Fruit fly (Drosophila melanogaster) whole organism, larva: Measurements from ENCODE around the gene lok.

Experiments used
- noc ChIP-seq: fragments of 200-800 bp; sonication (Bioruptor generic); optimal IDR thresholded peaks from 3 replicates; lab custom pipeline; 2019; ENCODE audit warnings: missing biosample characterization, mild to moderate bottlenecking, missing genetic modification characterization, moderate library complexity

Gene lok

DNA sequence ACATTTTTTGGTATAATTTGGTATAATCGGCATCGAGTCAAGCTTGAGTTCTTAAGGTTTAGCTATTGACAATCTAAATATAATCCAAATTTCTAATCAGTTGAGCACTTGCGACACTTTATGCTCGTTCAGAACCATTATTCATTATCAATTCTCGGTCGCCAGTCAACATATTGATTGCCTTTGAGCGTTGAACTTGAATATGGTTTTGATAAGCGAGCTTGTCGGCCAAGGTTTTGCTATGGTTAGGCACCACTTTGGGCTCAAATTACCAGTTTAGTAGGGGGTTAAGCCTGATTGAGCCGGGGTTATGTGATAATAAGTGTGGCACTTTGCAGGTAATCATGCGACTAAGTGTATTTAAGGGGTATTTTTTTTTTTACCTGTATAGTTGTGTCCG, 13.2 kb downstream of the lok start:
- peak; percentile 22 for TF ChIP-seq noc (tag; lab: Kevin White, UChicago)

DNA sequence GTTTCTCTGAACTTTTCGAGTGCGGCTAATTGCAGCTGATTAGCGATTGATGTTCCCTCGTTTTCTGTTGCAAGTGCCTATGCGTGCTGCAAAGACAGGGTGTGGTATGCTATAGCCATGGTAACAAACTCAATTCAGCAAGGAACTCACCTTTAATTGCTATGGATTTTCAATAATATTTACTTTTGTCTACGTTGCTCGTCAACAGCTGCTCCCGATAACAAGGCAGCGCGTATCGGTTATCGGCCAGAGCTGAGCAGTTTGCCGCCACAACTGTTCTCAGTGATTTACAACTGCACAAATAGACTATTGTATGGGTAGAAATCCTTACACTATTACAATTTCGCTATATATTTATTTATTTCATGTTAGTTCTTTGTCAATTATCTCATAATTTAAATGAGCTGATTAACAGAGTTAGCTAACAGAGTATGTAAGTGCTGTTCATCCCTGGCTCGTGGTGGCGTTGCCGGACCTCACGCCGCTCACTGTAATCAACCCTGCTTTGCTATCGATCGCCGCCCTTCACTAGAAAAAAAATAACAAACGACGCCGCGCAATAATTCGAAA, 14.1 kb downstream of the lok start, which contains the start of the genes pr and neb:
Gene pr (minus strand): TSS at position 225 of the 570 bp plus-strand sequence.
Gene neb (plus strand): TSS at position 524 of the 570 bp plus-strand sequence.
- peak; percentile 35 for TF ChIP-seq noc (tag; lab: Kevin White, UChicago)

DNA sequence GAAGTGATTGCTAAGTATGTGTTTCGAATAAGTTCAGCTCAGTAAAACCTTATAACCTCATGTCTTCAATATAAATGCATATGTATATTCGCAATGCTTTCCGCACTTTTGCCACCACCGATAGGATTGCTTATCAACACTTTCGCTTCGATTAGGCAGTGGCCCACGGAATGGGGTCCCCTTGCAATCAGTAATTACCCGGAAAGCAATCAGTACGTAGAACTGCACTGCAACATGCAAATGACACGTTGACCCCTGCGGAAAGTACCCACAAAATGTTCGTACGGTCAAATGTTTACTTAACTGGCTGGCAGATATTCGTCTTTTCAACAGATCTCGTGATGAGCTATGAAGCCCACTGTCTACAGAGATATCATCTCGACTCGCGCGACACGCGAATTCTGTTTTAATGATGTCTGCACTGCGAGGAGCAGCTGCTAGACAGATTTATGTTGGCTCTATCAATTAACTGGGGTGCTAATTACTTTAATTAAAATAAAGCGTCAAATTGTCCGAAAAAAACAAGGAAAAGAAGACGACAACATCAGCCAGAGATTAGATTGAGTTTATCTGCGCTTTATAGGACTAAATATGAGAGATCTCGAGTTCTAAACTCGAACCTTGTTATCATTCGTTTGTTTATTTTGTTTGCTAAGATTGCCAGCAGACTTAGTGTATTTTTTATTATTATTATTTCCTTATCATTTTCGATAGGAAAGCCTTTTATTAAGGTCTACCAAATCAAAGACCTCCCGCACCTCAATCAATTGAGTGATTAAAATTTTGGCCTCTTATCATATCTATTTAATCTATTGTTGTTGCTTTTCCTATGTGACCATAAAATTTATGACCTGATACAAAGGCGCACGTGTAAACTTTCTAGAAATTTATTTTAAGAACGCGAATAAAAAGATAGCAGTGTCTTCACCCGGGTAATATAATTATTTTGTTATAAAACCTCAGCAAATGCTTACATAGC, 16.5 kb downstream of the lok start:
- peak; percentile 84 for TF ChIP-seq noc (tag; lab: Kevin White, UChicago)

DNA sequence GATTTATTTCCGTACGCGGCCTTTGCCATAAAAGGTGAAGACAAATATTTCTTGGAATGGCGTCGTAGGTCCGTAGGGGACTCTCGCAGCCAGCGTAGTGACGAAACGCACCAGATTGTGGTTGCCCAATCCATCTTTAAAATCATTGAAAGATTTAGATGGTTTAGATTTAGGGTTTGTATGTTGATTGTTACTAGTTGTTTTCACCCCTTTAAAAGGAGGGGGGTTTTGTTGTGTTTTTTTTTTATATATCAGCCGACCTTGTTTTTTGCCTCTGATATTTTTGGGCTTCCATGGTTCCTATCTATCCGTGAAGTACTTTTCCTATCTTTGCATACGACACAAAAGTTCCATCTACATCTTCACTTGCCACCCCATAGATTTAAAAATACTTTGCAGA, 17.7 kb downstream of the lok start:
- peak; percentile 41 for TF ChIP-seq noc (tag; lab: Kevin White, UChicago)

DNA sequence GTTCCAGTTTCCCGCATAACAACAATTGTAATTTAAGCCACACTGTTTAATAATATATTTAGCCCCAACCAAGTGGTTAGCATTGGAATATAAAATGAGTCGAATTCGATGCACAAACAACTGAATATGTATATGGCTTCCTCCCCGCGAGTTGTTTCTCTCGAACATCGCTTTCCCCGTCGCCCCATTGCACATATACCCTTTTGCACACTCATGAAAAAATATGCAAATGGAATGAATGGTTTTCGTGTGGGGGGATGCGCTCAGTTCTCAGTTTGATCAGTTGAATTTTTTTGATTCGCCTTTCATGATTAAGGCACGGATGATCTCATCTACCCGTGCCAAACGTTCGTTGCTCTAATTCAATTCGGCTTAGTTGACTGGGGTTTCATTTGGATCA, 19.6 kb downstream of the lok start:
- TF ChIP-seq noc (tag; lab: Kevin White, UChicago): no peak

DNA sequence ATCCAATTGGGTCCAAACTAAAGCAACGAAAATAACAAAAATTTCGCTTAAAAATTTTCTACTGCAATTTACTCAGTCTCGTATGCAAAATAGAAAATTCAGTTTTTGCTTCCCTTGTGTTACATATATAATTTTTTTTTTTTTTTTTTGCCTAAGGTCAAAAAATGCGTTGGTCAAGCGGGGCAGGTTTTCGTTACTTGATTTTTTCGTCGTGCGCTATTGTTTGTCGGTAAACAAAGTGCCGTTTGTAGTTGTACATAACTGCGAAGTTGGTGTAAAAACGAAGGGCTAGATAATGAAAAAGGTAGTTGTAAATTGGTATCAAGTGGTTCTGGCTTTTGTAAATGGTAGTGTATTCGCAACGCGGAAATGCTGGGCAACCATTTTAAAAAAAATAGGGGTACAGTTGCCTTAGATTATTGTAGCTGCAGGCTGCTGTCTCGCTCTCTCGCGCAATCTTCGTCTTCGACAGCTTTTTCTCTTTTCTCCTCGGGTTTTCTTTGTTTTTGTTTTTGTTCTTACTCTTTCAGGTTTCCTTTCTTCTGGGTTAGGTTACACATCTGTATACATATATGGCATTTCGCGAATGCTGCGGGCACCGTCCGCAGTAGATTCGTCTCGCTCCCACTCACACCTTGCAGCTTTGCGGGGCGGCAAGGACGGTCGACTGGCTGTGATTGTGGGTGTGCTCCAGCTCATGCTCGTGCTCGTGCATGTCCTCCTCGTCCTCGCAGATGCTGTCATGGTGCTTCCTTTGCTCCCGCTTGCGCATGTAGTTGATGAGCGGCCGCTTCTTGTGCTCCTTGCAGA, 21.1 kb downstream of the lok start:
- TF ChIP-seq noc (tag; lab: Kevin White, UChicago): no peak

DNA sequence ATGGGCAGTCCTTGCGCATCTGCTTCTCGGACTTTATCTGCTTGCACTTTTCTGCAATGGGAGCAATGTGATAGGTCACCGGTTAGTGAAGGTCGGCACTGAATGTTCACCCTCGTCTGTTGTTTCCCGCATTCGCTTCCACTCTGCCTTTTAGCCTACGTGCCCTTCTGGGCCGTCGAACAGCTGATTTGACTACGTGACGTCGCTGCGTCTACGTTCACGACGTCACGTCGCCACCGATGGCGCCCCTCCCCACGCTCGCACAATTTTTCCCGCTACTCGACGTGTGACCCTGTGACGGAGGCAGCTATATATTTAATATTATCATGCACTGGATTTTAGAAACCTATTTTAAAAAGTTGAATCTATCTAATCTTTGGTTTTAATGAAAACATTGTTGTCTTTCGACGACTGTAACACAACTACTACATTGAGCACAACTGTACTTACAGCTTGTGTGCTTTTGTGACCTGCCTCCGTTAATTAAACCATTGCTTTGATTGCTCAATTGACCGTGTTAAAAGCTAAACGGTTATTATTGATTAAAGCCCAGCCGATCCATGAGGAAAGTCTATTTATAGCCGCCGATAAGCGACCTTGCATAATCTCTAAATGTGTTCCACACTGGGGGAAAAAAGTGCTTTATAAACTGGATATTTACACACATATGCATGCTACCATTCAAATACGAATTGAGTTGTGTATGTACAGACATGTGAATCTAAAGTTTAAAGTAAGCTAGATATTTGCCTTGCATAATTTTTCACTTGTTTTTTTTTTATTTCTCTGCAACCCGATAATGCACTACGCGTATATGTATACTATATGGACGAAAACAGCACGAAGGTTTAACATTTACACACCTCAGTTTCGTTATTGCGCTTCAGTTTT, 22.0 kb downstream of the lok start:
- no peak for TF ChIP-seq noc (tag; lab: Kevin White, UChicago)

DNA sequence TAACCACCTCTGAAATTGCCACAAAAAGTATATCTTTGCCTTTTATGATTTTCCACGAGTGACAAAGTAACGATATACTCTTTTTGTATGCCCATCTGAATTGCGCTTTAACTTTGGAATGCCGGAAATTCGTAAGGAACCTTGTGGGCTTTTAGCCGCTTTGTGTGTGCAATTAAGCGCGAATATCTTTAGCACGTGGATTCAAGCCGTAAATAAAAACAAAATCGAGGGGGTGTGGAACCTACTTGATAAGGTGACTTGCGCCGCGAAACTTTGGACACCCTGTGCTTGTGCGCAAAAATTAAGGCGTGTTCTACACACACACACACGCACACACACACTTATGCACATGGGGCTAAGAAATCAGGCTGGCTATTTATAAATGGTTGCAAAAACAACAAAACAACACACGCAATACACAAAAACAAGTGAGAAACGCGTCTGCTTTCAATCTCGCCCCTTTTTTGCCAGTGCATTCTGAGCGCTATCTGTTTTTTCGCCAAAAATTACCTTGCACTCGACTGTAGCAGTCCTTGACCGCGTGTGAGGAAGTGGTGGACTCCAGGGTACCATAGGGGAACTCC, 22.9 kb downstream of the lok start:
- TF ChIP-seq noc (tag; lab: Kevin White, UChicago): no peak

DNA sequence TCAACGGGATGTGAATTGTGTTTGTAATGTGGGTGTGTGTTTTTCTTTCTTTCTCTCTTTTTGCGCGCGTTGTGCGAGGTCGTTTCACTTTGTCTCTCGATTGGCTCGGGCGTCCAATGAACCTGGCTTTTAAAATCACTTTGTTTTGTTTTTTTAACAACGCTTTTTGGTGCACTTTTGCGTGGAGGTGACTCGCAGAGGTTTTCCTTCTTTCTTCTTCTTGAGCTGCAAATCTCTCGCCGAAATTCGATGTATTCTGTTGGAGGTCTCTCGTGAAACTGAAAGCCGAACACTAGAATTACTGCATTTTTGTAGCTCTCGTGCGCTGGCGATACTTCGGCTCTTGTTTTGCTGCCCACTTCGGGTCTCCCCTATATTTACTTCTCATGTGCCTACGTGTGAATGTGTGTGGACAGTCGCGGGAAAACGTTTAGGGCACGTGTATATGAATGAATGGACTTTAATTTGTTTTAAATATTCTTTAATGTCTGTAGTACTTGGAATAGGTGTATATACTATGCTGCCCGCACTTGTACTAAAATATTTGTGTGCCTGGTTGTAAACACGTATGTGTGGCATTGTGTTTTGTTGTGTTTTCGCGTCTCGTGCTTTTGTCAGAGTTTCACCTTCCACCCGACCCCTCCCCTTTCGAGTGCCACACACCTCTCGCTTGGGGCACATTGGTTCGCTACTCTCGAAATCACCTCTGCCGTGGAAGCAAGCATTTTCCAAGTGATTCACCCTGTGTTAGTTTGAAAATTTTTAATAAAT, 23.7 kb downstream of the lok start, which contains the start of gene fok:
Gene fok (minus strand): TSS at position 286 of the 771 bp plus-strand sequence.
- TF ChIP-seq noc (tag; lab: Kevin White, UChicago): peak; percentile 98

DNA sequence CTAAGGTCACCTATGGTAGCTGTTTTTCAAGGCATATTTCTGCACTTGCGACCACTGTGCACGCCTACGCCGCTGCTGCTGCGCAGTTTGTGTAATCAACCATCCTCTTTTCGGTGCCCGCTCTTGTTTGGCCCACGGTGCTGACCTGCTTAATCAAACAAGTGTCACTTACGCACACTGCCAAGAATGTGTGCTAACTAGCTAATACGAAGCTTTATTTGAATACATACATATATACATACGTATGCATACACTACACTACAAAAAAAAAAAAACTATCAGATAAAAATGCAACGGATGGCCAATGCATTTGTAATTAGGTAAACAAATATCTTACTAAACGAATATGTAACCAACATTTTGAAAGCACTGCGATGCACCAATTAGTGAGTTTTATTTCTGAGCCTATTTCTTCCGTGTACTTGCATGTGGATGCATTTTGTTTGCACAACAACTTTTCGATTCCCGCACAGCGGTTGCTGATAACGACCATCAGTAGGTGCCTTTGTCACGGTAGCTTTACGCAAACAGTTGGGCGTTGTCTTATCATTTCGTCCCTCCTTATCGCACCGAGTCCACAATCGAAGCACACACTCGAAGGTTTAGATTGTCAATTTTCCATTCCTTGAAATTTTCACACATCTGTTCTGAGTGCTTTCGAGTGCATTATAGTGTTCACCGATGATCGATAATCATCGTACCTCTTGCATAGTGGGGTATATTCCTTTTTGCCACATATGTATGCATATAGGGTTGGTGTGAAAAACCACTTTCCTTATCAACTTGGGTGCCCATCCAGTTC, 25.3 kb downstream of the lok start:
- peak; percentile 83 for TF ChIP-seq noc (tag; lab: Kevin White, UChicago)

DNA sequence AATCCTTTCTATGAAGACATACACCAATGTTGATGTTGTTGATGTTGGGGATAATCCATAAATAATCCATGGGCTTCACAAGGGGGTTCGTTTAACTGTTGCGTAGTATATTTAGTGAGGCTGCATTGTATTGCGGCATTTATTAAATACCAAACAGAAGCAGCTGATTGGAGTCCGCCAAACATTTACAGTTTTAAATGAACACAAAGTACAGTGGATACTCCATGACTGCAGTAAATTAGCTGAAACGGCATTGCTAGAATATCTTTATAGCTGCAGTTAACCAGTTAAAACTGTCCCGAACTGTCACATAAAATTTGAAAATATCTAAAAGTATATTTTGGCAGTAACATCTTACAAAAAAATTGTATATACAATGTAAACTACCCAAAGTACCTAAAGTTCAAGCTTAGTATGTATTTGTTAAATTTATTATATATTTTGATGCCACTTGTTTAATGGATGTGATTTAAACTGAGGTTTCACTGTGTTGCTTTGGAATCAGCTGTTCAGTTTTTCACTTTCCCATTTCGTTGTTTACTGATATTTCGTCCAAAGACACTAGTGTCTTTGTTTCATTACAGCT, 30.0 kb downstream of the lok start, which contains the start of the genes CG10747 and Pyroxd1:
Gene CG10747 (minus strand): TSS at position 255 of the 586 bp plus-strand sequence.
Gene Pyroxd1 (plus strand): TSS at position 342 of the 586 bp plus-strand sequence.
- TF ChIP-seq noc (tag; lab: Kevin White, UChicago): peak; percentile 99

DNA sequence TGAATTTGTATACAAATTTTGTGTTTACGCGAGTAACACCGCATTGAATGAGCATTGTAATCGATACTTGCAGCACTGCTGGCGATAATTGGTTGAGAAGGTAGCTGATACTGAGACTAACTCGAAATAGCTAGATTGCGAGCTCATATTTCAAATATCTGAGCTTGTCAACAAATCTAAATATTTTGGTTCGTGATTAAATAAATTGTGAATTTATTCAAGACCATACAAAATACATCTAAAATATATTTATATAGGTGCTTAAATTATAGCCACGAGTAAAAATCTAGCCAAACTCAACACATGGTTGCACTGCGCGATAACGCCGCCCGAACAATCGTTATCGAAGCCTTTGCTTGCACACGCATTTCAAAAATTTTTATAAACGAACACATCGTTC, 32.6 kb downstream of the lok start, which contains the start of the genes Taf13 and nesd:
Gene Taf13 (minus strand): TSS at position 56 of the 400 bp plus-strand sequence.
Gene nesd (plus strand): TSS at position 179 of the 400 bp plus-strand sequence.
- TF ChIP-seq noc (tag; lab: Kevin White, UChicago): peak; percentile 22
